Worm (Caenorhabditis elegans) whole organism, mixed stage, embryonic: ENCODE results near the gene dos-3.

Source experiments
- M03D4.4 ChIP-seq: sonication (generic microtip); optimal IDR thresholded peaks from 2 replicates; lab custom pipeline; 2017; ENCODE audit warnings: mild to moderate bottlenecking, missing genetic modification characterization, missing compliant biosample characterization
- bed-3 ChIP-seq: fragments of 200-800 bp; sonication (Bioruptor generic); optimal IDR thresholded peaks from 3 replicates; lab custom pipeline; 2018; ENCODE audit warnings: mild to moderate bottlenecking, missing genetic modification characterization, moderate library complexity, missing compliant biosample characterization
- ces-1 ChIP-seq: fragments of 150-350 bp; optimal IDR thresholded peaks from 2 replicates; lab custom pipeline; 2014; ENCODE audit warnings: missing biosample characterization, missing genetic modification reagents, missing genetic modification characterization
- cnd-1 ChIP-seq: fragments of 200-800 bp; sonication (Bioruptor generic); optimal IDR thresholded peaks from 2 replicates; lab custom pipeline; 2018; ENCODE audit warnings: mild to moderate bottlenecking, missing genetic modification characterization, missing compliant biosample characterization
- drap-1 ChIP-seq: fragments of 200-800 bp; sonication (Bioruptor generic); optimal IDR thresholded peaks from 3 replicates; lab custom pipeline; 2018; ENCODE audit warnings: mild to moderate bottlenecking, missing genetic modification characterization, missing compliant biosample characterization
- elt-1 ChIP-seq: sonication (generic microtip); optimal IDR thresholded peaks from 2 replicates; lab custom pipeline; 2017; ENCODE audit warnings: missing genetic modification characterization, mild to moderate bottlenecking, missing compliant biosample characterization, antibody characterized with exemption, moderate library complexity, borderline replicate concordance; ENCODE audit not compliant: insufficient read depth
- elt-3 ChIP-seq: fragments of 150-350 bp; optimal IDR thresholded peaks from 2 replicates; lab custom pipeline; 2014; ENCODE audit warnings: missing biosample characterization, missing genetic modification characterization
- flh-1 ChIP-seq: fragments of 200-800 bp; sonication (Bioruptor generic); optimal IDR thresholded peaks from 2 replicates; lab custom pipeline; 2018; ENCODE audit warnings: mild to moderate bottlenecking, missing genetic modification characterization, moderate library complexity, missing compliant biosample characterization
- ham-2 ChIP-seq: fragments of 200-800 bp; sonication (Bioruptor generic); optimal IDR thresholded peaks from 2 replicates; lab custom pipeline; 2018; ENCODE audit warnings: mild to moderate bottlenecking, missing genetic modification characterization, missing compliant biosample characterization
- hlh-1 ChIP-seq: fragments of 150-350 bp; optimal IDR thresholded peaks from 2 replicates; lab custom pipeline; 2014; ENCODE audit warnings: missing biosample characterization, missing genetic modification reagents, missing genetic modification characterization
- lin-13 ChIP-seq: fragments of 150-350 bp; optimal IDR thresholded peaks from 2 replicates; lab custom pipeline; 2014; ENCODE audit warnings: missing biosample characterization, missing genetic modification characterization
- lin-32 ChIP-seq: fragments of 200-800 bp; sonication (Bioruptor generic); optimal IDR thresholded peaks from 2 replicates; lab custom pipeline; 2018; ENCODE audit warnings: mild to moderate bottlenecking, missing genetic modification characterization, missing compliant biosample characterization
- lsy-2 ChIP-seq: fragments of 150-350 bp; optimal IDR thresholded peaks from 2 replicates; lab custom pipeline; 2014; ENCODE audit warnings: missing biosample characterization, missing genetic modification characterization
- mab-5 ChIP-seq: fragments of 150-350 bp; optimal IDR thresholded peaks from 2 replicates; lab custom pipeline; 2014; ENCODE audit warnings: missing biosample characterization, missing genetic modification characterization
- mep-1 ChIP-seq: fragments of 150-350 bp; optimal IDR thresholded peaks from 2 replicates; lab custom pipeline; 2017; ENCODE audit warnings: missing biosample characterization, missing genetic modification reagents, missing genetic modification characterization, inconsistent platforms
- mls-2 ChIP-seq: sonication (generic microtip); optimal IDR thresholded peaks from 2 replicates; lab custom pipeline; 2016; ENCODE audit warnings: mild to moderate bottlenecking, missing genetic modification characterization, moderate library complexity, missing compliant biosample characterization
- nhr-12 ChIP-seq: fragments of 150-350 bp; optimal IDR thresholded peaks from 2 replicates; lab custom pipeline; 2014; ENCODE audit warnings: missing biosample characterization, missing genetic modification characterization
- nhr-2 ChIP-seq: fragments of 150-350 bp; optimal IDR thresholded peaks from 2 replicates; lab custom pipeline; 2014; ENCODE audit warnings: missing biosample characterization, missing genetic modification characterization
- nhr-237 ChIP-seq: fragments of 150-350 bp; optimal IDR thresholded peaks from 2 replicates; lab custom pipeline; 2014; ENCODE audit warnings: missing biosample characterization, missing genetic modification characterization
- nhr-28 ChIP-seq: fragments of 150-350 bp; optimal IDR thresholded peaks from 2 replicates; lab custom pipeline; 2014; ENCODE audit warnings: missing biosample characterization, missing genetic modification characterization
- nhr-76 ChIP-seq: sonication (generic microtip); optimal IDR thresholded peaks from 2 replicates; lab custom pipeline; 2017; ENCODE audit warnings: missing biosample characterization, missing genetic modification characterization
- pha-4 ChIP-seq: fragments of 150-350 bp; optimal IDR thresholded peaks from 2 replicates; lab custom pipeline; 2018; ENCODE audit warnings: missing biosample characterization, missing genetic modification reagents, missing genetic modification characterization
- sem-2 ChIP-seq: fragments of 200-800 bp; sonication (Bioruptor generic); optimal IDR thresholded peaks from 2 replicates; lab custom pipeline; 2018; ENCODE audit warnings: mild to moderate bottlenecking, missing genetic modification characterization, missing compliant biosample characterization
- snpc-4 ChIP-seq: fragments of 150-350 bp; optimal IDR thresholded peaks from 2 replicates; lab custom pipeline; 2014; ENCODE audit warnings: missing biosample characterization, missing genetic modification characterization
- sptf-1 ChIP-seq: sonication (generic microtip); optimal IDR thresholded peaks from 2 replicates; lab custom pipeline; 2017; ENCODE audit warnings: mild to moderate bottlenecking, missing genetic modification characterization, moderate library complexity, missing compliant biosample characterization
- tbx-8 ChIP-seq: fragments of 200-800 bp; sonication (Bioruptor generic); optimal IDR thresholded peaks from 2 replicates; lab custom pipeline; 2018; ENCODE audit warnings: mild to moderate bottlenecking, missing genetic modification characterization, moderate library complexity, missing compliant biosample characterization
- unc-120 ChIP-seq: sonication (generic microtip); optimal IDR thresholded peaks from 2 replicates; lab custom pipeline; 2017; ENCODE audit warnings: missing genetic modification characterization, missing compliant biosample characterization; ENCODE audit not compliant: poor library complexity, severe bottlenecking
- unc-39 ChIP-seq: fragments of 150-350 bp; optimal IDR thresholded peaks from 2 replicates; lab custom pipeline; 2014; ENCODE audit warnings: missing biosample characterization, missing genetic modification characterization
- unc-62 ChIP-seq: fragments of 150-350 bp; optimal IDR thresholded peaks from 2 replicates; lab custom pipeline; 2014; ENCODE audit warnings: missing biosample characterization, missing genetic modification reagents, missing genetic modification characterization
- zip-8 ChIP-seq: fragments of 150-350 bp; optimal IDR thresholded peaks from 2 replicates; lab custom pipeline; 2014; ENCODE audit warnings: missing biosample characterization, missing genetic modification characterization
- ztf-11 ChIP-seq: fragments of 150-350 bp; optimal IDR thresholded peaks from 2 replicates; lab custom pipeline; 2014; ENCODE audit warnings: missing biosample characterization, missing genetic modification characterization

The dos-3 gene

DNA sequence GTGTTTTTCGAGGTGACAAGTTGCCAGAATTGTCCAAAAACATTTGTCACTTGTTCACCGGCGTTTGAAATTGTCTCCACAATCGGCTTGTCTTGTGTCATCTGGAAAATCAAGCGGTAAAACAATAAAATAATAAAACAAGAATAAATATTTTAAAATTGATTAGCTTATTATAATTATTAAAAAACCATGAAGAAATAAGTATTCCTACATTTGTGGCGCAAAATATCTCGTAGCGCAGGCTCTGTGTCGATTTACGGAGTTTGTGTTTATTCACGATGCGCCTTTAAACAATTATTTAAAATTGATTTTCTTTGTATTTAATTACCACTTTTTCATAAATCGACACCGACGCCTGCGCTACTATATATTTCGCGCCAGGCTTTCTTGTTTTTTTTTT lies 12.9 kb upstream of the dos-3 start, which contains the start of gene moma-1:
Gene moma-1 (minus strand): TSS at position 101 of the 400 bp plus-strand sequence.
- TF ChIP-seq lin-32 (no peak), nhr-2 (tag; lab: Kevin White, UChicago) (no peak), lin-13 (tag; lab: Kevin White, UChicago) (no peak), ces-1 (GFP tag; lab: Kevin White, UChicago) (no peak), hlh-1 (tag; lab: Kevin White, UChicago) (no peak), nhr-76 (tag; lab: Kevin White, UChicago) (no peak), ham-2 (GFP tag; lab: Kevin White, UChicago) (no peak), nhr-12 (tag; lab: Kevin White, UChicago) (no peak), M03D4.4 (tag; lab: Kevin White, UChicago) (no peak)

DNA sequence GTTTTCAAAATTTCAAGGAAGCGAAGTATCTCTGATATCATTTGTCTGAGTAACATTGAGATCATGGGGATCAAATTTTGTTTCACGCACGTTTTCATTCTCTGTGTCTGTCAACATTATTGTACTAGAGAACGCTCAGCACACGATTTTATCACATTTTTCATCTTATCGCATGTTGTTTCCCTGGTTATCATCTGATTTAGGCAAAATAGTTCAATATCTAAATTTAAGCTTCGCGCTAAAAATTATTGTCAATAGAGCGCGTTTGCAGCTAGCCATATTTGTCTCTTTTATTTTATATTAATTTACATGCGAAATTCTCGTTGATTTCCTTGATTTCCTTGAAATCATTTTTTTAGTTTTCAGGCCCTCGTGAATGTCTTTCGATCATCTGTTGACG lies 6.1 kb upstream of the dos-3 start, which contains the start of gene K02F3.2:
Gene K02F3.2 (plus strand): TSS at position 357 of the 400 bp plus-strand sequence.
- TF ChIP-seq cnd-1 (tag; lab: Kevin White, UChicago), result no peak
- peak; percentile 17 for TF ChIP-seq elt-1 (tag; lab: Kevin White, UChicago)
- no peak for TF ChIP-seq mab-5 (tag; lab: Kevin White, UChicago)
- TF ChIP-seq unc-39 (tag; lab: Kevin White, UChicago), result no peak
- peak; percentile 58 for TF ChIP-seq ces-1 (GFP tag; lab: Kevin White, UChicago)
- no peak for TF ChIP-seq mep-1 (tag; lab: Kevin White, UChicago)
- no peak for TF ChIP-seq pha-4 (tag; lab: Kevin White, UChicago)
- TF ChIP-seq ztf-11, result no peak
- no peak for TF ChIP-seq hlh-1 (tag; lab: Kevin White, UChicago)
- TF ChIP-seq, all 35 proteins: peak for 2

DNA sequence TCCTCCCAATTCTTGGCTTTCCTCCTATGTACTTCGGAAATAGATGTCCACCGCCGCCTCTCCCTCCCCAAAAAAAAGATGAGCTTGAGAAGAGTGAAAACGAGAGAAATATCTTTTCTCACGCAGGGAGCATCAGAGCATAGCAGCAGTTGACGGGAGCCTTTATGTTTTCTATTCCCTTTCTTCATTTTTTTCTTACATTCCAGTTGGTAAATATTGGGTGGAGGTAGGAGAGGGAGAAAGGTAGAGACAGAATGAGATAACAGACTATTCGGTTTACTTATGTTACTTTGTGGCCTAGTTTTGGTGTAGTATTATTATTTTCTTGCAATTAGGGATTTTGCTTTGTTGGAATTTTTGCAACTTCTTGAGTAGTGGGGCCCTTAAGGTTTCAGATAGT lies 5.2 kb upstream of the dos-3 start:
- TF ChIP-seq snpc-4 (tag; lab: Kevin White, UChicago) (no peak), M03D4.4 (tag; lab: Kevin White, UChicago) (no peak), drap-1 (no peak), mls-2 (no peak), nhr-28 (tag; lab: Kevin White, UChicago) (no peak), nhr-76 (tag; lab: Kevin White, UChicago) (no peak), nhr-237 (no peak), flh-1 (GFP tag; lab: Kevin White, UChicago) (no peak), unc-120 (no peak), ces-1 (GFP tag; lab: Kevin White, UChicago) (no peak)
- TF ChIP-seq, all 35 proteins: peak for 0

DNA sequence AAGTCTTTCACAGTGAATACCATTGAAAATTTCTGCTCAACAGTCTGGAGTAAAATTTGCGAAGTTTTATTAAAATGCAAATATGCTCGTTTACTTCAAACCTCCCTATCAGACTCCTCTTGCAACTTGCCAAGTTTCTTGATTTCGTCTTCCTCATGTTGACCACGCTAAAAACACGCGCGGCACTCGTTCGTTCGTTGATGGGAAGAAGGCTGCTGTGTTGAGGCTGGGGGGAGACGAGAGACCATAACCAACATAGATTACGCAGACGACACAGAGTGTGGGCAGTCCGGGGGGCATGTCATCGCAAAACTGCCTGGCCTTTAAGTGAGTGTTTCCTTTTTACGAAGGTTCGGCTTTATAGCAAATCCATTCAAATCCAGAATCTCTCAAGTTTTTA lies 4.6 kb upstream of the dos-3 start:
- TF ChIP-seq pha-4 (tag; lab: Kevin White, UChicago), result no peak
- no peak for TF ChIP-seq zip-8 (tag; lab: Kevin White, UChicago)
- peak; percentile 17 for TF ChIP-seq mls-2
- TF ChIP-seq drap-1, result no peak
- peak; percentile 14 for TF ChIP-seq ztf-11
- TF ChIP-seq unc-120, result no peak
- no peak for TF ChIP-seq tbx-8 (GFP tag; lab: Kevin White, UChicago)

DNA sequence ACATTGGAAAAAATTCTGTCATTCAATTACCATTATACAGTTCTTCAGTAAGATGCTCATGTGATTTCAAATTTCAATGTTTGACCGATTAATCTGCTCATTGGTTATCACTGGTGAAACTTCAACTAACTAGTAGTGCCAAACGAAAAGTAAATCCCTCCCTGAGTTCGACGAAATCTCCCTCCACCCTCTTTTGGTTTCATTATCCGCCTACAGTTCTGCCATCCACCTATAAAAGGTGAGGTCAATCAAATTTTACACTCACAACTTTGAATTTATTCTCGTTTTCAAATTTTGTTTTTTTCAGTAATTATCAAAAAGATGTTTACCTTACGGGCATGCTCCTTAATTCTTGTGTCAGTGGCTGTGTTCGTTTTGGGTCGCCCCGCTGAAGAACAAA lies 3.2 kb upstream of the dos-3 start, which contains the start of gene far-8:
Gene far-8 (plus strand): TSS at position 301 of the 400 bp plus-strand sequence.
- TF ChIP-seq ces-1 (GFP tag; lab: Kevin White, UChicago), result no peak
- TF ChIP-seq bed-3, result no peak
- no peak for TF ChIP-seq sem-2 (GFP tag; lab: Kevin White, UChicago)
- no peak for TF ChIP-seq sptf-1 (tag; lab: Kevin White, UChicago)
- no peak for TF ChIP-seq unc-62 (GFP tag; lab: Kevin White, UChicago)
- TF ChIP-seq elt-3 (tag; lab: Kevin White, UChicago), result no peak
- TF ChIP-seq lin-13 (tag; lab: Kevin White, UChicago), result no peak
- no peak for TF ChIP-seq lsy-2 (tag; lab: Kevin White, UChicago)
- no peak for TF ChIP-seq lin-32
- TF ChIP-seq zip-8 (tag; lab: Kevin White, UChicago), result no peak
- no peak for TF ChIP-seq pha-4 (tag; lab: Kevin White, UChicago)
- TF ChIP-seq, all 35 proteins: peak for 0
